Fruit fly (Drosophila melanogaster): ENCODE data around the gene S.

- TF ChIP-seq CG8478 (optimal IDR thresholded peaks at IDR 0.05) (no peak), EcR (GFP tag; optimal IDR thresholded peaks at IDR 0.05) (no peak), pan (optimal IDR thresholded peaks at IDR 0.05) (no peak)
Observed at dm6 chr2L:1077469-1077993, at the start of gene S, which contains the start of gene ast.
